Fruit fly (Drosophila melanogaster) whole organism, embryonic: ENCODE measurements around the gene Prx1.
A peak's percentile ranks its signal among the peaks of the same experiment; 100 is the strongest.

Experiments
- Abd-B ChIP-seq: fragments of 200-800 bp; sonication (Bioruptor generic); optimal IDR thresholded peaks from 2 replicates; lab custom pipeline; 2018; ENCODE audit warnings: missing biosample characterization, mild to moderate bottlenecking, missing genetic modification characterization, moderate library complexity
- Blimp-1 ChIP-seq: fragments of 200-800 bp; sonication (Bioruptor generic); optimal IDR thresholded peaks from 3 replicates; lab custom pipeline; 2018; ENCODE audit warnings: missing biosample characterization, missing genetic modification characterization, mild to moderate bottlenecking, moderate library complexity, missing genetic modification reagents
- CG10267 ChIP-seq: fragments of 200-800 bp; sonication (Bioruptor generic); optimal IDR thresholded peaks from 2 replicates; lab custom pipeline; 2018; ENCODE audit warnings: missing biosample characterization, mild to moderate bottlenecking, missing genetic modification characterization, moderate library complexity
- CG10979 ChIP-seq: fragments of 200-800 bp; sonication (Bioruptor generic); optimal IDR thresholded peaks from 2 replicates; lab custom pipeline; 2018; ENCODE audit warnings: missing biosample characterization, mild to moderate bottlenecking, missing genetic modification characterization, moderate library complexity
- CG11696 ChIP-seq: fragments of 200-800 bp; sonication (Bioruptor generic); IDR thresholded peaks from 2 replicates; pipeline ENCODE4 v1.3.6; 2022; ENCODE audit warnings: missing biosample characterization, missing genetic modification characterization
- CG12744 ChIP-seq: fragments of 200-800 bp; sonication (Bioruptor generic); optimal IDR thresholded peaks from 2 replicates; lab custom pipeline; 2016; ENCODE audit warnings: missing biosample characterization, missing genetic modification characterization
- CG13296 ChIP-seq: fragments of 200-800 bp; sonication (Bioruptor generic); optimal IDR thresholded peaks from 3 replicates; lab custom pipeline; 2018; ENCODE audit warnings: missing biosample characterization, mild to moderate bottlenecking, missing genetic modification characterization
- CG14441 ChIP-seq: fragments of 200-800 bp; sonication (Bioruptor generic); IDR thresholded peaks from 2 replicates; pipeline ENCODE4 v1.3.6; 2022; ENCODE audit warnings: missing biosample characterization, missing genetic modification characterization
- CG1603 ChIP-seq: fragments of 200-800 bp; sonication (Bioruptor generic); optimal IDR thresholded peaks from 2 replicates; lab custom pipeline; 2019; ENCODE audit warnings: missing biosample characterization, mild to moderate bottlenecking, missing genetic modification characterization, moderate library complexity
- CG16813 ChIP-seq: fragments of 200-800 bp; sonication (Bioruptor generic); IDR thresholded peaks from 3 replicates; pipeline ENCODE4 v1.3.6; 2022; ENCODE audit warnings: missing biosample characterization, missing genetic modification characterization; ENCODE audit not compliant: partially characterized antibody
- CG18262 ChIP-seq: fragments of 200-800 bp; optimal IDR thresholded peaks from 3 replicates; lab custom pipeline; 2019; ENCODE audit warnings: missing biosample characterization, mild to moderate bottlenecking, missing genetic modification characterization, moderate library complexity
- CG18619 ChIP-seq: fragments of 200-800 bp; sonication (Bioruptor generic); optimal IDR thresholded peaks from 3 replicates; lab custom pipeline; 2017; ENCODE audit warnings: missing biosample characterization, mild to moderate bottlenecking, missing genetic modification characterization
- CG18764 ChIP-seq: fragments of 200-800 bp; sonication (Bioruptor generic); optimal IDR thresholded peaks from 3 replicates; lab custom pipeline; 2016; ENCODE audit warnings: missing biosample characterization, missing genetic modification characterization
- CG2120 ChIP-seq: fragments of 200-800 bp; sonication (Bioruptor generic); optimal IDR thresholded peaks from 3 replicates; lab custom pipeline; 2016; ENCODE audit warnings: missing biosample characterization, missing genetic modification characterization
- CG2712 ChIP-seq: fragments of 200-800 bp; optimal IDR thresholded peaks from 3 replicates; lab custom pipeline; 2019; ENCODE audit warnings: missing biosample characterization, mild to moderate bottlenecking, missing genetic modification characterization, moderate library complexity
- CG4328 ChIP-seq: fragments of 200-800 bp; sonication (Bioruptor generic); optimal IDR thresholded peaks from 3 replicates; lab custom pipeline; 2017; ENCODE audit warnings: missing biosample characterization, missing genetic modification reagents, missing genetic modification characterization
- CG4360 ChIP-seq: fragments of 200-800 bp; sonication (Bioruptor generic); IDR thresholded peaks from 2 replicates; pipeline ENCODE4 v1.3.6; 2022; ENCODE audit warnings: missing biosample characterization, missing genetic modification characterization
- CG7839 ChIP-seq: fragments of 200-800 bp; sonication (Bioruptor generic); optimal IDR thresholded peaks from 3 replicates; lab custom pipeline; 2018; ENCODE audit warnings: missing biosample characterization, mild to moderate bottlenecking, missing genetic modification characterization, moderate library complexity
- CG8290 ChIP-seq, 3 experiments: fragments of 200-800 bp; sonication (Bioruptor generic); optimal IDR thresholded peaks; 2 replicates each; lab custom pipeline; 2016 to 2019; ENCODE audit warnings: missing biosample characterization in 3 of 3, missing genetic modification characterization in 3 of 3, mild to moderate bottlenecking in 2 of 3, moderate library complexity in 1 of 3
- Doc3 ChIP-seq: fragments of 200-800 bp; sonication (Bioruptor generic); IDR thresholded peaks from 3 replicates; pipeline ENCODE4 v1.3.6; 2022; ENCODE audit warnings: missing biosample characterization, missing genetic modification characterization; ENCODE audit not compliant: partially characterized antibody
- H2.0 ChIP-seq: fragments of 200-800 bp; sonication (Bioruptor generic); IDR thresholded peaks from 2 replicates; pipeline ENCODE4 v1.3.6; 2022; ENCODE audit warnings: missing biosample characterization, missing genetic modification characterization
- Hmr ChIP-seq: fragments of 200-800 bp; sonication (Bioruptor generic); optimal IDR thresholded peaks from 3 replicates; lab custom pipeline; 2017; ENCODE audit warnings: mild to moderate bottlenecking, missing biosample characterization, missing genetic modification reagents, missing genetic modification characterization
- Hr51 ChIP-seq, 2 experiments: fragments of 200-800 bp; sonication (Bioruptor generic); optimal IDR thresholded peaks; 2 replicates in 1 of 2; 3 replicates in 1 of 2; lab custom pipeline; 2016 to 2018; ENCODE audit warnings: missing biosample characterization in 2 of 2, missing genetic modification characterization in 2 of 2, mild to moderate bottlenecking in 1 of 2, moderate library complexity in 1 of 2
- Mes4 ChIP-seq: fragments of 200-800 bp; sonication (Bioruptor generic); optimal IDR thresholded peaks from 2 replicates; lab custom pipeline; 2016; ENCODE audit warnings: missing biosample characterization, missing genetic modification characterization
- Ptx1 ChIP-seq: fragments of 200-800 bp; sonication (Bioruptor generic); IDR thresholded peaks from 2 replicates; pipeline ENCODE4 v1.3.6; 2022; ENCODE audit warnings: missing biosample characterization, missing genetic modification characterization
- Trl ChIP-seq, 3 experiments: fragments of >200 bp in 2 of 3; fragments of 200-800 bp in 1 of 3; sonication (Bioruptor generic) in 1 of 3; optimal IDR thresholded peaks; 2 replicates in 1 of 3; 3 replicates in 2 of 3; lab custom pipeline; 2016 to 2017; ENCODE audit warnings: missing biosample characterization in 1 of 3, missing genetic modification characterization in 1 of 3
- ase ChIP-seq: fragments of 200-800 bp; sonication (Bioruptor generic); IDR thresholded peaks from 3 replicates; pipeline ENCODE4 v1.3.6; 2022; ENCODE audit warnings: missing biosample characterization, missing genetic modification characterization
- dati ChIP-seq: fragments of 200-800 bp; sonication (Bioruptor generic); IDR thresholded peaks from 2 replicates; pipeline ENCODE4 v1.3.6; 2022; ENCODE audit warnings: missing biosample characterization, missing genetic modification characterization
- dmrt99B ChIP-seq: fragments of 200-800 bp; sonication (Bioruptor generic); optimal IDR thresholded peaks from 2 replicates; lab custom pipeline; 2018; ENCODE audit warnings: missing biosample characterization, mild to moderate bottlenecking, missing genetic modification characterization, moderate library complexity
- dysf ChIP-seq: fragments of 200-800 bp; sonication (Bioruptor generic); IDR thresholded peaks from 3 replicates; pipeline ENCODE4 v1.3.6; 2022; ENCODE audit warnings: missing biosample characterization, missing genetic modification characterization
- emc ChIP-seq: fragments of 200-800 bp; sonication (Bioruptor generic); optimal IDR thresholded peaks from 2 replicates; lab custom pipeline; 2016; ENCODE audit warnings: missing biosample characterization, missing genetic modification characterization
- ftz-f1 ChIP-seq: fragments of 200-800 bp; sonication (Bioruptor generic); optimal IDR thresholded peaks from 2 replicates; lab custom pipeline; 2016; ENCODE audit warnings: missing biosample characterization, missing genetic modification characterization
- gce ChIP-seq: fragments of 200-800 bp; sonication (Bioruptor generic); IDR thresholded peaks from 3 replicates; pipeline ENCODE4 v1.3.6; 2022; ENCODE audit warnings: missing biosample characterization, missing genetic modification characterization
- grau ChIP-seq: fragments of 200-800 bp; optimal IDR thresholded peaks from 3 replicates; lab custom pipeline; 2019; ENCODE audit warnings: missing biosample characterization, mild to moderate bottlenecking, missing genetic modification characterization, moderate library complexity
- h ChIP-seq: fragments of >200 bp; optimal IDR thresholded peaks from 2 replicates; lab custom pipeline; 2017
- hkb ChIP-seq, 2 experiments: fragments of 200-800 bp in 1 of 2; fragments of >200 bp in 1 of 2; sonication (Bioruptor generic) in 1 of 2; IDR thresholded peaks in 1 of 2; optimal IDR thresholded peaks in 1 of 2; 2 replicates each; pipeline versions ENCODE4 v1.3.6 to Lab custom; 2017 to 2022; ENCODE audit warnings: missing biosample characterization in 1 of 2, missing genetic modification characterization in 1 of 2
- kah ChIP-seq: fragments of 200-800 bp; sonication (Bioruptor generic); optimal IDR thresholded peaks from 2 replicates; lab custom pipeline; 2018; ENCODE audit warnings: missing biosample characterization, mild to moderate bottlenecking, missing genetic modification characterization
- peb ChIP-seq: fragments of 200-800 bp; sonication (Bioruptor generic); IDR thresholded peaks from 2 replicates; pipeline ENCODE4 v1.3.6; 2022; ENCODE audit warnings: missing biosample characterization, missing genetic modification characterization
- phol ChIP-seq: fragments of 200-800 bp; sonication (Bioruptor generic); optimal IDR thresholded peaks from 3 replicates; lab custom pipeline; 2018; ENCODE audit warnings: missing biosample characterization, mild to moderate bottlenecking, missing genetic modification characterization, moderate library complexity
- prd ChIP-seq, 3 experiments: fragments of >200 bp in 2 of 3; fragments of 200-800 bp in 1 of 3; sonication (Bioruptor generic) in 1 of 3; optimal IDR thresholded peaks in 2 of 3; IDR thresholded peaks in 1 of 3; 2 replicates in 2 of 3; 3 replicates in 1 of 3; pipeline versions ENCODE4 v1.3.6 to Lab custom; 2017 to 2022; ENCODE audit warnings: missing biosample characterization in 1 of 3, missing genetic modification characterization in 1 of 3
- sc ChIP-seq, 3 experiments: fragments of >200 bp in 2 of 3; fragments of 200-800 bp in 1 of 3; sonication (Bioruptor generic) in 1 of 3; optimal IDR thresholded peaks; 2 replicates in 2 of 3; 3 replicates in 1 of 3; lab custom pipeline; 2017; ENCODE audit warnings: mild to moderate bottlenecking in 1 of 3, missing biosample characterization in 1 of 3, missing genetic modification characterization in 1 of 3, missing genetic modification reagents in 1 of 3
- sd ChIP-seq: fragments of 200-800 bp; sonication (Bioruptor generic); optimal IDR thresholded peaks from 3 replicates; lab custom pipeline; 2018; ENCODE audit warnings: missing biosample characterization, mild to moderate bottlenecking, missing genetic modification characterization, moderate library complexity
- sima ChIP-seq: fragments of 200-800 bp; sonication (Bioruptor generic); optimal IDR thresholded peaks from 2 replicates; lab custom pipeline; 2016; ENCODE audit warnings: missing biosample characterization, missing genetic modification characterization
- vnd ChIP-seq: fragments of 200-800 bp; sonication (Bioruptor generic); IDR thresholded peaks from 3 replicates; pipeline ENCODE4 v1.3.6; 2022; ENCODE audit warnings: missing biosample characterization, missing genetic modification characterization; ENCODE audit not compliant: partially characterized antibody
- z ChIP-seq: fragments of 200-800 bp; sonication (Bioruptor generic); IDR thresholded peaks from 3 replicates; pipeline ENCODE4 v1.3.6; 2022; ENCODE audit warnings: missing biosample characterization, missing genetic modification characterization

Gene Prx1

dm6 chr3L:15229447-15229846 lies 21.8 kb downstream of the Prx1 start (continued):
- no peak for TF ChIP-seq prd (optimal IDR thresholded peaks at IDR 0.05; lab: Kevin White, UChicago)
- 0 out of 3 replicates have a peak, but pooled peaks have one; percentile 11 for TF ChIP-seq prd (GFP tag; IDR thresholded peaks at IDR 0.05; lab: Robert Waterston, UW)
- no peak for TF ChIP-seq peb (GFP tag; lab: Robert Waterston, UW)
- TF ChIP-seq Hmr (GFP tag; lab: Kevin White, UChicago) = peak; percentile 4
- TF ChIP-seq CG10267 = peak; percentile 0
- TF ChIP-seq CG7839 (tag; lab: Kevin White, UChicago) = peak; percentile 44
- TF ChIP-seq CG8290 (GFP tag; optimal IDR thresholded peaks at IDR 0.05; lab: Kevin White, UChicago) = no peak
- TF ChIP-seq CG8290 (tag; optimal IDR thresholded peaks at IDR 0.05; lab: Kevin White, UChicago) = peak in 1 of 2 experiments; percentile 13
- no peak for TF ChIP-seq Abd-B
- TF ChIP-seq CG14441 (GFP tag; lab: Robert Waterston, UW) = 0 out of 2 replicates have a peak, but pooled peaks have one; percentile 28
- peak in 1 of 2 experiments; percentile 10 for TF ChIP-seq Hr51 (GFP tag; optimal IDR thresholded peaks at IDR 0.05; lab: Kevin White, UChicago)
- 0 out of 2 replicates have a peak, but pooled peaks have one; percentile 21 for TF ChIP-seq CG11696 (GFP tag; lab: Robert Waterston, UW)
- peak; percentile 41; the same call in 1 of the 2 replicates for TF ChIP-seq Ptx1 (GFP tag; lab: Robert Waterston, UW)
- TF ChIP-seq CG1603 (tag; lab: Kevin White, UChicago) = peak; percentile 20
- TF ChIP-seq CG18764 (GFP tag; lab: Kevin White, UChicago) = no peak
- TF ChIP-seq CG10979 (tag; lab: Kevin White, UChicago) = peak; percentile 15
- TF ChIP-seq grau = peak; percentile 17
- TF ChIP-seq dysf (GFP tag; lab: Robert Waterston, UW) = 0 out of 3 replicates have a peak, but pooled peaks have one; percentile 33
- peak; percentile 15 for TF ChIP-seq dmrt99B (tag; lab: Kevin White, UChicago)
- no peak for TF ChIP-seq ase (GFP tag; lab: Robert Waterston, UW)
- no peak for TF ChIP-seq Trl (optimal IDR thresholded peaks at IDR 0.05; lab: Kevin White, UChicago)
- TF ChIP-seq Trl (GFP tag; optimal IDR thresholded peaks at IDR 0.05; lab: Kevin White, UChicago) = peak; percentile 7

- TF ChIP-seq Doc3 (GFP tag; lab: Robert Waterston, UW) = no peak
- no peak for TF ChIP-seq kah (GFP tag; lab: Kevin White, UChicago)
- no peak for TF ChIP-seq sd
- TF ChIP-seq CG18764 (GFP tag; lab: Kevin White, UChicago) = no peak
- no peak for TF ChIP-seq ftz-f1 (GFP tag; lab: Kevin White, UChicago)
- TF ChIP-seq CG2712 (tag; lab: Kevin White, UChicago) = peak; percentile 83
- TF ChIP-seq CG2120 (GFP tag; lab: Kevin White, UChicago) = peak; percentile 65
- no peak for TF ChIP-seq CG16813
- no peak for TF ChIP-seq CG4360 (GFP tag; lab: Robert Waterston, UW)
- TF ChIP-seq H2.0 = no peak
- TF ChIP-seq gce (GFP tag; lab: Robert Waterston, UW) = no peak
- TF ChIP-seq phol = peak; percentile 63
- TF ChIP-seq sc (optimal IDR thresholded peaks at IDR 0.05; lab: Kevin White, UChicago) = no peak
- TF ChIP-seq sc (GFP tag; optimal IDR thresholded peaks at IDR 0.05; lab: Kevin White, UChicago) = peak; percentile 35
- no peak for TF ChIP-seq Mes4 (GFP tag; lab: Kevin White, UChicago)
- no peak for TF ChIP-seq h (lab: Kevin White, UChicago)
- no peak for TF ChIP-seq sima (GFP tag; lab: Kevin White, UChicago)
- TF ChIP-seq emc (GFP tag; lab: Kevin White, UChicago) = no peak
- peak; percentile 51 for TF ChIP-seq CG18619 (GFP tag; lab: Kevin White, UChicago)
- TF ChIP-seq CG12744 (GFP tag; lab: Kevin White, UChicago) = peak; percentile 13
- TF ChIP-seq CG1603 (tag; lab: Kevin White, UChicago) = peak; percentile 34
- TF ChIP-seq Blimp-1 (GFP tag; lab: Kevin White, UChicago) = peak; percentile 48
- TF ChIP-seq CG4328 = no peak
- TF ChIP-seq CG13296 (GFP tag; lab: Kevin White, UChicago) = no peak
- TF ChIP-seq CG8290 (GFP tag; optimal IDR thresholded peaks at IDR 0.05; lab: Kevin White, UChicago) = no peak
- TF ChIP-seq CG8290 (tag; optimal IDR thresholded peaks at IDR 0.05; lab: Kevin White, UChicago) = no peak
- no peak for TF ChIP-seq vnd
- TF ChIP-seq hkb (optimal IDR thresholded peaks at IDR 0.05; lab: Kevin White, UChicago) = no peak
- no peak for TF ChIP-seq hkb (GFP tag; IDR thresholded peaks at IDR 0.05; lab: Robert Waterston, UW)
- TF ChIP-seq dati (GFP tag; lab: Robert Waterston, UW) = no peak
- TF ChIP-seq CG18262 (tag; lab: Kevin White, UChicago) = peak; percentile 84
- TF ChIP-seq z (GFP tag; lab: Robert Waterston, UW) = peak; percentile 89
These were observed 22.7 kb downstream of the Prx1 start for dm6 chr3L:15230178-15230856.
